Fruit fly (Drosophila melanogaster): Measurements from ENCODE around the gene nAChRbeta3.

Gene nAChRbeta3

DNA sequence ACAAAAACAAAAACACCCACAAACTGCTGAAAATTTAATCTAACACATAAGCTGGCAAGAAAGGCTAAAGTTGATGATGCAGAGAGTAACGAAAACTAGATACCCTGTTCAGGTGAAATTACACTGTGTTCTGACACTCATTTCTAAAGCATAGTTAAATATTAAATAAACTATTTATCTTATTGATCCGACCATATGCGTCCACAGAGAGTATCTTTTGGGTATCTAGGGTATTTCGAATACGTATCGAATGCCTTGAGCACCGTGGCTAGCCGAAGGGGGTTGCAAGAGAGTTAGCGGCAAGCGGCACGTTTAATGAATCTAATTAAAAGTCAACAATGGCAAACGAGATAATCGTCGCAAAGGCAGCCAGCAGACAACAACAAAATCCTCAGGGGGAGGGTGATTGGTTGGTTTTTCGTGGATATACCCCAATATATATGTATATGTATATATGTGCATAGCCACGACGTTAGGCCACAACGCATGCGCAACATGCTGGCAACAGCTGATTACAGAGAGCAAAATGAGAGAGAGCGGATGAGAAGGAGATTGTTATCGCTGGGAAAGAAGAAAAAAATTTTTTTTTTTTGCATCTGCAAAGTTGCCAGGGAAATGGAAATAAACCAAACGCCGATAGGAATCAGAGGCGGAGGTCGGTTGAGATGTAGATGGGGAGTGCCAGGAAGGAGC is 22.8 kb upstream of the nAChRbeta3 start (continued):
- TF ChIP-seq Sox102F (GFP tag; optimal IDR thresholded peaks at IDR 0.05) (peak; percentile 89), pzg (GFP tag; optimal IDR thresholded peaks at IDR 0.05) (no peak), CG1602 (GFP tag; optimal IDR thresholded peaks at IDR 0.05) (peak; percentile 81), NC2β (GFP tag; optimal IDR thresholded peaks at IDR 0.05) (peak; percentile 72), hb (GFP tag; IDR thresholded peaks at IDR 0.05; ENCODE audit: partially characterized antibody) (no peak), ken (GFP tag; IDR thresholded peaks at IDR 0.05) (peak; percentile 85; the same call in 2 of the 3 replicates), cg (GFP tag; optimal IDR thresholded peaks at IDR 0.05) (no peak), CG2129 (GFP tag; IDR thresholded peaks at IDR 0.05; ENCODE audit: partially characterized antibody) (no peak), chm (GFP tag; IDR thresholded peaks at IDR 0.05) (peak; percentile 82), gsb (GFP tag; IDR thresholded peaks at IDR 0.05) (peak; percentile 63), cato (GFP tag; optimal IDR thresholded peaks at IDR 0.05; ENCODE audit: borderline replicate concordance) (peak; percentile 41), Bdp1 (GFP tag; optimal IDR thresholded peaks at IDR 0.05) (peak; percentile 16), Dfd (GFP tag; optimal IDR thresholded peaks at IDR 0.05) (no peak), CG2875 (GFP tag; optimal IDR thresholded peaks at IDR 0.05) (peak; percentile 65), CG18764 (GFP tag; optimal IDR thresholded peaks at IDR 0.05) (peak; percentile 53), sna (GFP tag; IDR thresholded peaks at IDR 0.05; ENCODE audit: partially characterized antibody) (no peak), mirr (GFP tag; optimal IDR thresholded peaks at IDR 0.05) (peak; percentile 54), Pdp1 (GFP tag; optimal IDR thresholded peaks at IDR 0.05) (peak; percentile 46 to 57), stwl (tag; optimal IDR thresholded peaks at IDR 0.05) (peak; percentile 45), Dad (GFP tag; optimal IDR thresholded peaks at IDR 0.05) (no peak), CG2712 (tag; optimal IDR thresholded peaks at IDR 0.05) (peak; percentile 93), ac (GFP tag; optimal IDR thresholded peaks at IDR 0.05) (peak; percentile 36), mld (GFP tag; IDR thresholded peaks at IDR 0.05; ENCODE audit: partially characterized antibody) (no peak), nom (GFP tag; optimal IDR thresholded peaks at IDR 0.05) (no peak), Dll (GFP tag; IDR thresholded peaks at IDR 0.05; ENCODE audit: partially characterized antibody) (no peak), CG12219 (GFP tag; optimal IDR thresholded peaks at IDR 0.05) (peak; percentile 65), CG11398 (GFP tag; optimal IDR thresholded peaks at IDR 0.05) (no peak), CG6683 (GFP tag; optimal IDR thresholded peaks at IDR 0.05) (peak; percentile 32), C15 (GFP tag; IDR thresholded peaks at IDR 0.05) (0 out of 3 replicates have a peak, but pooled peaks have one; percentile 52), Ets97D (GFP tag; optimal IDR thresholded peaks at IDR 0.05) (peak; percentile 18), CG7271 (tag; optimal IDR thresholded peaks at IDR 0.05) (no peak), kni (GFP tag; optimal IDR thresholded peaks at IDR 0.05) (no peak), CG2120 (GFP tag; optimal IDR thresholded peaks at IDR 0.05) (peak; percentile 60), sisA (GFP tag; IDR thresholded peaks at IDR 0.05) (peak; percentile 83), CG10959 (GFP tag; IDR thresholded peaks at IDR 0.05) (peak; percentile 90), CG7839 (tag; optimal IDR thresholded peaks at IDR 0.05) (peak; percentile 83), da (GFP tag; optimal IDR thresholded peaks at IDR 0.05) (no peak), kah (GFP tag; optimal IDR thresholded peaks at IDR 0.05) (peak; percentile 35), CG12236 (GFP tag; optimal IDR thresholded peaks at IDR 0.05) (no peak), al (GFP tag; IDR thresholded peaks at IDR 0.05) (no peak), lmd (GFP tag; IDR thresholded peaks at IDR 0.05) (peak; percentile 83), sqz (GFP tag; optimal IDR thresholded peaks at IDR 0.05) (no peak), Sry-β (GFP tag; optimal IDR thresholded peaks at IDR 0.05) (no peak), CG17359 (tag; optimal IDR thresholded peaks at IDR 0.05) (peak; percentile 85)

All from whole organism, embryonic.